Fruit fly (Drosophila melanogaster) Kc167 (cell line): ENCODE data around the gene Oseg4.

Experiments used
- h ChIP-seq: fragments of >200 bp; optimal IDR thresholded peaks from 3 replicates; lab custom pipeline; 2018; ENCODE audit warnings: missing external identifiers
- insv ChIP-seq: fragments of >200 bp; optimal IDR thresholded peaks from 3 replicates; lab custom pipeline; 2018; ENCODE audit warnings: missing external identifiers
- psq ChIP-seq: fragments of >200 bp; optimal IDR thresholded peaks from 2 replicates; lab custom pipeline; 2017; ENCODE audit warnings: missing external identifiers

DNA sequence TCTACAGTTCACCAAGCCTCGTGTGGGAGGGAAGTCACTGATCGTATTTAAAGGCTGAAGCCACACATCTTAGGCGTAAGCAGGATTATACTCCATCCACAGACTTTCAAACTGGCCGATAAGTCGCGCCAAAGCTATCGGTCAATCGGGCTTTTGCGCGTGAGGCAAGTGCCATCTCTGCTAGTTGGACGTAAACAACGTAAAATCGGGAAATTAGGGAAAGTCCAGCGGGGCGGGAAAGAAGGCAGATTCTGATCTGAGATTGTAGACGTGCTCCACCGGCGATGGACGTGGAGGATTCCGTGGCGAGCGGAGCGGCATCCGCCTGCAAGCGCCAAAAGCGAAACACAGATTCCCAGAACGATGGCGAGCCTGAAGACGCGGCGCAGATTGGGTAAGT lies 20.6 kb upstream of the Oseg4 start, which contains the start of gene CG8001:
- TF ChIP-seq insv (lab: Kevin White, UChicago) (no peak), h (lab: Kevin White, UChicago) (no peak), psq (lab: Kevin White, UChicago) (no peak)
